Worm (Caenorhabditis elegans): ENCODE data around the gene C08A9.10.
"Not testable (repeated sequence)": the region's sequence is repeated elsewhere in the genome, so short reads cannot be mapped to it uniquely, and the experiment has no call there.

Gene C08A9.10

ce11 chrX:17093199-17093598, 12.2 kb downstream of the C08A9.10 start, which contains the start of gene C08A9.3:
C08A9.3 (minus strand) TSS chrX:17093299.
- no peak for TF ChIP-seq tab-1 (GFP tag; IDR thresholded peaks at IDR 0.05)
- no peak for TF ChIP-seq klf-2 (GFP tag; conservative IDR thresholded peaks at IDR 0.05)
- no peak for TF ChIP-seq ref-1 (GFP tag; conservative IDR thresholded peaks at IDR 0.05)
- TF ChIP-seq flt-1 (GFP tag; IDR thresholded peaks at IDR 0.05) = no peak
- no peak for TF ChIP-seq med-1 (GFP tag; optimal IDR thresholded peaks at IDR 0.05; ENCODE audit: insufficient read depth)
- no peak for TF ChIP-seq ztf-23 (GFP tag; IDR thresholded peaks at IDR 0.05)
- no peak for TF ChIP-seq T22C8.4 (GFP tag; IDR thresholded peaks at IDR 0.05)
- TF ChIP-seq cog-1 (tag; optimal IDR thresholded peaks at IDR 0.05) = no peak
- TF ChIP-seq ztf-29 (GFP tag; IDR thresholded peaks at IDR 0.05) = no peak

- no peak for TF ChIP-seq cog-1 (tag; optimal IDR thresholded peaks at IDR 0.05)
- TF ChIP-seq flt-1 (GFP tag; IDR thresholded peaks at IDR 0.05) = no peak
- TF ChIP-seq tab-1 (GFP tag; IDR thresholded peaks at IDR 0.05) = no peak
- TF ChIP-seq ztf-23 (GFP tag; IDR thresholded peaks at IDR 0.05) = no peak
- TF ChIP-seq ztf-29 (GFP tag; IDR thresholded peaks at IDR 0.05) = no peak
- no peak for TF ChIP-seq klf-2 (GFP tag; conservative IDR thresholded peaks at IDR 0.05)
- no peak for TF ChIP-seq ref-1 (GFP tag; conservative IDR thresholded peaks at IDR 0.05)
- no peak for TF ChIP-seq T22C8.4 (GFP tag; IDR thresholded peaks at IDR 0.05)
- TF ChIP-seq med-1 (GFP tag; optimal IDR thresholded peaks at IDR 0.05; ENCODE audit: insufficient read depth) = no peak
Measured at ce11 chrX:17096508-17097234, 15.7 kb downstream of the C08A9.10 start, which contains the start of gene lido-1. lido-1 (minus strand) TSS chrX:17096558.

ce11 chrX:17100656-17101055, 19.7 kb downstream of the C08A9.10 start, which contains the start of gene lido-2:
lido-2 (minus strand) TSS chrX:17100756.
- no peak for TF ChIP-seq med-1 (GFP tag; optimal IDR thresholded peaks at IDR 0.05; ENCODE audit: insufficient read depth)
- no peak for TF ChIP-seq ref-1 (GFP tag; conservative IDR thresholded peaks at IDR 0.05)
- no peak for TF ChIP-seq cog-1 (tag; optimal IDR thresholded peaks at IDR 0.05)
- TF ChIP-seq ztf-29 (GFP tag; IDR thresholded peaks at IDR 0.05) = no peak
- no peak for TF ChIP-seq T22C8.4 (GFP tag; IDR thresholded peaks at IDR 0.05)

ce11 chrX:17107670-17108069, 26.7 kb downstream of the C08A9.10 start, which contains the start of gene lido-4:
lido-4 (minus strand) TSS chrX:17107770.
- no peak for TF ChIP-seq ztf-23 (GFP tag; IDR thresholded peaks at IDR 0.05)
- no peak for TF ChIP-seq cog-1 (tag; optimal IDR thresholded peaks at IDR 0.05)
- no peak for TF ChIP-seq tab-1 (GFP tag; IDR thresholded peaks at IDR 0.05)
- TF ChIP-seq klf-2 (GFP tag; conservative IDR thresholded peaks at IDR 0.05) = no peak
- no peak for TF ChIP-seq T22C8.4 (GFP tag; IDR thresholded peaks at IDR 0.05)
- no peak for TF ChIP-seq med-1 (GFP tag; optimal IDR thresholded peaks at IDR 0.05; ENCODE audit: insufficient read depth)
- no peak for TF ChIP-seq ztf-29 (GFP tag; IDR thresholded peaks at IDR 0.05)

- TF ChIP-seq cog-1 (tag; optimal IDR thresholded peaks at IDR 0.05) (no peak), T22C8.4 (GFP tag; IDR thresholded peaks at IDR 0.05) (no peak), tab-1 (GFP tag; IDR thresholded peaks at IDR 0.05) (no peak), klf-2 (GFP tag; conservative IDR thresholded peaks at IDR 0.05) (no peak), ref-1 (GFP tag; conservative IDR thresholded peaks at IDR 0.05) (no peak), flt-1 (GFP tag; IDR thresholded peaks at IDR 0.05) (no peak), med-1 (GFP tag; optimal IDR thresholded peaks at IDR 0.05; ENCODE audit: insufficient read depth) (no peak), ztf-29 (GFP tag; IDR thresholded peaks at IDR 0.05) (no peak), ztf-23 (GFP tag; IDR thresholded peaks at IDR 0.05) (no peak)
Measured at ce11 chrX:17110555-17110954, 29.6 kb downstream of the C08A9.10 start, which contains the start of gene lido-5. lido-5 (minus strand) TSS chrX:17110655.

- TF ChIP-seq flt-1 (GFP tag; IDR thresholded peaks at IDR 0.05) = no peak
- TF ChIP-seq ztf-29 (GFP tag; IDR thresholded peaks at IDR 0.05) = no peak
- no peak for TF ChIP-seq ref-1 (GFP tag; conservative IDR thresholded peaks at IDR 0.05)
- TF ChIP-seq T22C8.4 (GFP tag; IDR thresholded peaks at IDR 0.05) = no peak
- TF ChIP-seq tab-1 (GFP tag; IDR thresholded peaks at IDR 0.05) = no peak
- no peak for TF ChIP-seq klf-2 (GFP tag; conservative IDR thresholded peaks at IDR 0.05)
Measured at ce11 chrX:17115089-17115488, 34.1 kb downstream of the C08A9.10 start, which contains the start of gene lido-6. lido-6 (minus strand) TSS chrX:17115189.

ce11 chrX:17117359-17117758, 36.4 kb downstream of the C08A9.10 start, which contains the start of gene K09E3.2:
K09E3.2 (plus strand) TSS chrX:17117659.
- not testable (repeated sequence) for TF ChIP-seq tab-1 (GFP tag; IDR thresholded peaks at IDR 0.05); flt-1 (GFP tag; IDR thresholded peaks at IDR 0.05); med-1 (GFP tag; optimal IDR thresholded peaks at IDR 0.05; ENCODE audit: insufficient read depth)
